Comparison of ENCODE assay signal across 1 worm cellular context in genomic region chrX:4017576-4018309, ce11.
TF ChIP-seq lines count a peak whose summit lies in the region.

No protein-coding gene starts in this region.

TF ChIP-seq in whole organism, L4 larva, 104 proteins besides CTCF, POLR2A, EP300 and RAD21 (continued from another document):
- no peak for TF ChIP-seq R02D3.7 (tag; optimal IDR thresholded peaks at IDR 0.05; lab: Kevin White, UChicago)
- TF ChIP-seq nhr-11 (tag; optimal IDR thresholded peaks at IDR 0.05; lab: Kevin White, UChicago) = no peak
- TF ChIP-seq attf-4 (tag; optimal IDR thresholded peaks at IDR 0.05; lab: Kevin White, UChicago) = no peak
- TF ChIP-seq T20F7.1 (GFP tag; optimal IDR thresholded peaks at IDR 0.05; lab: Kevin White, UChicago) = no peak
- no peak for TF ChIP-seq lim-7 (GFP tag; IDR thresholded peaks at IDR 0.05; lab: Robert Waterston, UW)
- peak; percentile 75 for TF ChIP-seq nhr-28 (tag; optimal IDR thresholded peaks at IDR 0.05; lab: Kevin White, UChicago)
- no peak for TF ChIP-seq lin-15B (tag; optimal IDR thresholded peaks at IDR 0.05; lab: Kevin White, UChicago)
- no peak for TF ChIP-seq ama-1 (optimal IDR thresholded peaks at IDR 0.05; lab: Kevin White, UChicago)
- TF ChIP-seq lin-39 (tag; optimal IDR thresholded peaks at IDR 0.05; lab: Kevin White, UChicago) = no peak
- TF ChIP-seq vab-7 (GFP tag; IDR thresholded peaks at IDR 0.05; lab: Robert Waterston, UW) = peak; percentile 29; the same call in 1 of the 2 replicates
- TF ChIP-seq unc-39 (tag; optimal IDR thresholded peaks at IDR 0.05; lab: Kevin White, UChicago) = no peak
- no peak for TF ChIP-seq duxl-1 (tag; optimal IDR thresholded peaks at IDR 0.05; lab: Kevin White, UChicago; ENCODE audit: poor library complexity)
- no peak for TF ChIP-seq cey-2 (tag; optimal IDR thresholded peaks at IDR 0.05; lab: Kevin White, UChicago; ENCODE audit: borderline replicate concordance, insufficient read depth)
